Fruit fly (Drosophila melanogaster): ENCODE measurements around the gene CG42445.

The CG42445 gene

DNA sequence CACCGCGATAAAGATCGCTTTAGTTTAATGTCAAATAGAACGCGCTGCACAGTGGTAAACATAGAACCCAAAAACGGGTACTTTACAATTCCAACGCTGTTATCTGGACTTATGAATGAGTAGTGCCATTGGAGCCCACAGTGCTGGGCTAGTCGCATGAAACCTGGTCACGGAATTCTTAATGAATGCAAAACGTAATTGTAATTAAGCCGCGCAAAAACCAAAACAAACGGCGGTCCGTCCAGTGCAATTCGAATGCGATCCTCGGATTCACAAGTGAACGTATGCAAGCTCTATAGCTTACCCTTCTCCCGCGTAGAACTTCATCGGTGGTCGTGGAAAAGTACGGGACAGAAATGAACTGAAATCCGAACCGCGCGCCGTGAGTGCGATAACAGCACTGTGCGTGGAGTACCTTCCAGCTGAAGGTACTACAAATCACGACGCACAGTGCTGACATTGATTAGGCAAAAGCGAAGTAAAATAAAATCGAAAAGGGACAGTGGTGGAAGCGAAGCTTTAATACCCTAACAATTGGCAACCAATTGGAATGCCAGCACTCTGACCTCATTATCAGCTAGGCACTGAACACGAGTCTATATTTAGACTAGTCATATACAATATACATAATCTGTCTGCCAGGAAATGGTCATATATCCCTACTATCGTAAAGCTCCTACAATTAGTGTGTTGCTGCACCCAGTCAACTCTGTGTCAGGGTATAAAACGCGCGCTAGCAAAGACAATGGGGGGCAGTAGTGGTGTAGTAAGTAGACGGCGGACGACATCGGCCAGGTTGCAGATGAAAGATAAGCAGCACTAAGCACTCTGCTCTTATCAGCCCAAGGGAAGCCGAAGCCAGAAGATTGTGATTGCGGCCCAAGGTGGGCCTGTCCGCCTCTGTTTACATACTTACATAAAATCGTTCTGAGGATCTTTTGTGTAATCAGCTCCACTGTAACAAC is 26.8 kb upstream of the CG42445 start (continued):
- TF ChIP-seq Sox15 (GFP tag; optimal IDR thresholded peaks at IDR 0.05) (peak; percentile 60), topi (GFP tag; optimal IDR thresholded peaks at IDR 0.05) (peak; percentile 53), CG3919 (GFP tag; optimal IDR thresholded peaks at IDR 0.05) (peak; percentile 70), dsx (GFP tag; optimal IDR thresholded peaks at IDR 0.05; ENCODE audit: poor library complexity, severe bottlenecking) (peak; percentile 36), CG8319 (GFP tag; optimal IDR thresholded peaks at IDR 0.05) (peak; percentile 46), esn (GFP tag; optimal IDR thresholded peaks at IDR 0.05) (peak; percentile 53), net (GFP tag; optimal IDR thresholded peaks at IDR 0.05) (peak; percentile 55), CG6808 (GFP tag; optimal IDR thresholded peaks at IDR 0.05) (peak; percentile 45), OdsH (GFP tag; optimal IDR thresholded peaks at IDR 0.05) (peak; percentile 79), achi (GFP tag; optimal IDR thresholded peaks at IDR 0.05) (peak; percentile 60), CG31627 (GFP tag; optimal IDR thresholded peaks at IDR 0.05) (peak; percentile 28), Hr39 (GFP tag; optimal IDR thresholded peaks at IDR 0.05) (peak; percentile 52), CG7368 (GFP tag; optimal IDR thresholded peaks at IDR 0.05) (peak; percentile 64), CG6276 (GFP tag; optimal IDR thresholded peaks at IDR 0.05) (no peak), Smox (GFP tag; optimal IDR thresholded peaks at IDR 0.05) (no peak), CG10631 (GFP tag; optimal IDR thresholded peaks at IDR 0.05) (peak; percentile 50), CG11902 (GFP tag; optimal IDR thresholded peaks at IDR 0.05) (peak; percentile 51), Eip75B (GFP tag; optimal IDR thresholded peaks at IDR 0.05) (peak; percentile 63), Ets96B (tag; optimal IDR thresholded peaks at IDR 0.05) (peak; percentile 58), CG11762 (GFP tag; optimal IDR thresholded peaks at IDR 0.05; ENCODE audit: insufficient read depth) (peak; percentile 57), acj6 (GFP tag; optimal IDR thresholded peaks at IDR 0.05) (peak; percentile 74), CG6163 (GFP tag; IDR thresholded peaks at IDR 0.05) (peak; percentile 63; the same call in 2 of the 3 replicates), CG9139 (GFP tag; optimal IDR thresholded peaks at IDR 0.05) (no peak), lz (GFP tag; optimal IDR thresholded peaks at IDR 0.05) (peak; percentile 43), svp (GFP tag) (peak; percentile 77), CG6854 (GFP tag; optimal IDR thresholded peaks at IDR 0.05) (no peak), spab (GFP tag; optimal IDR thresholded peaks at IDR 0.05) (peak; percentile 53), CG1621 (tag; optimal IDR thresholded peaks at IDR 0.05) (peak; percentile 44), Eip78C (GFP tag) (peak; percentile 94), CG4318 (GFP tag; optimal IDR thresholded peaks at IDR 0.05) (peak; percentile 13), dac (GFP tag; optimal IDR thresholded peaks at IDR 0.05) (peak; percentile 14), Hr38 (GFP tag; optimal IDR thresholded peaks at IDR 0.05) (no peak), Sox14 (GFP tag; optimal IDR thresholded peaks at IDR 0.05) (peak; percentile 82), Sox102F (GFP tag; optimal IDR thresholded peaks at IDR 0.05) (no peak), Eip93F (GFP tag; optimal IDR thresholded peaks at IDR 0.05) (no peak), CG16779 (tag; optimal IDR thresholded peaks at IDR 0.05) (peak; percentile 55), vri (GFP tag; optimal IDR thresholded peaks at IDR 0.05) (peak; percentile 58), CG6792 (GFP tag; optimal IDR thresholded peaks at IDR 0.05) (peak; percentile 63), Hr4 (GFP tag; optimal IDR thresholded peaks at IDR 0.05) (peak; percentile 74)

DNA sequence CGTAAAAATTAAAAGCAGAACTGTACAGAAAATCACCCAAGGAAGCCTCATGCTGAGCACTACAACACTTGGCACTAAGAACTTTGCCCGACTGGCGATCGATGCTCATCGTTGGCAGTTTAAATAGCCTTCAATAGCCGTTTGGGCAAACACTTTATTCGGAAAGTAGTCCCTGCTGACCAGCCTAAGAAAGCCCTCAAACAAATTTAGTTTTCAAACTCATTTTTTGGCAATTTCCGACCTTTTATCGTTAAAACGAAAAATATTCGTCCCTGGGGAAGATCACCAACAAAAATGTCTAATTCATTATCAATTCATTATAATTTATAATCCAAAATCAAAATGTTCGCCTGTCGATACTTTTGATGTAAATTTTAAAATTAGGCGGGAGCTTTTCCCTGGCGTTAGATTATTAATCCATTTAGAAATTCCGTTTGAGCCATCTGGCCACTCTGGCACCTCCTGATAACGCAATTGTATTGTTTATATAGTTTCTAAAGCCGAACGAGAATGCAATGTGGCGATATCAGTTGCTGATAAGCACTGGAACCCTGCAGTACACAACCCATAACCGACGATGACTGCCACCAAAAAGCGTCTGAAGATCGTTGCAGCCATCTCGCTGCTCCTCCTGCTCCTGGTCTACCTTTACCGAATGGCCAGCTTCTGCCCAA is 21.9 kb upstream of the CG42445 start, which contains the start of the genes mthl7 and Uxs:
Gene mthl7 (minus strand): TSS at position 51 of the 674 bp plus-strand sequence.
Gene Uxs (plus strand): TSS at position 460 of the 674 bp plus-strand sequence.
- TF ChIP-seq Eip78C (GFP tag) = peak; percentile 34
- TF ChIP-seq Sox15 (GFP tag; optimal IDR thresholded peaks at IDR 0.05) = no peak
- peak; percentile 65 for TF ChIP-seq fkh (GFP tag; optimal IDR thresholded peaks at IDR 0.05)
- no peak for TF ChIP-seq dsx (GFP tag; optimal IDR thresholded peaks at IDR 0.05; ENCODE audit: poor library complexity, severe bottlenecking)
- no peak for TF ChIP-seq Blimp-1 (GFP tag; optimal IDR thresholded peaks at IDR 0.05)
- no peak for TF ChIP-seq Ets96B (tag; optimal IDR thresholded peaks at IDR 0.05)
- TF ChIP-seq Eip93F (GFP tag; optimal IDR thresholded peaks at IDR 0.05) = no peak
- TF ChIP-seq CG3032 (tag; optimal IDR thresholded peaks at IDR 0.05) = no peak
- TF ChIP-seq Hr4 (GFP tag; optimal IDR thresholded peaks at IDR 0.05) = no peak
- TF ChIP-seq CG6163 (GFP tag; IDR thresholded peaks at IDR 0.05) = no peak
- peak; percentile 56 for TF ChIP-seq CG6854 (GFP tag; optimal IDR thresholded peaks at IDR 0.05)

Measured in whole organism, prepupa.